Fruit fly (Drosophila melanogaster) whole organism, prepupa: ENCODE data around the gene CG43051.
A peak's percentile ranks its signal among the peaks of the same experiment; 100 is the strongest.

Experiments used
- Blimp-1 ChIP-seq: fragments of 200-800 bp; sonication (Bioruptor generic); optimal IDR thresholded peaks from 3 replicates; lab custom pipeline; 2017; ENCODE audit warnings: missing biosample characterization, missing genetic modification characterization, mild to moderate bottlenecking, moderate library complexity, missing genetic modification reagents
- CG10631 ChIP-seq: fragments of 200-800 bp; sonication (Bioruptor generic); optimal IDR thresholded peaks from 2 replicates; lab custom pipeline; 2016; ENCODE audit warnings: missing biosample characterization, missing genetic modification characterization
- CG15336 ChIP-seq: fragments of 200-800 bp; sonication (Bioruptor generic); IDR thresholded peaks from 2 replicates; pipeline ENCODE4 v1.3.6; 2022; ENCODE audit warnings: missing biosample characterization, missing genetic modification characterization
- CG16779 ChIP-seq: fragments of 200-800 bp; sonication (Bioruptor generic); optimal IDR thresholded peaks from 3 replicates; lab custom pipeline; 2017; ENCODE audit warnings: missing biosample characterization, mild to moderate bottlenecking, missing genetic modification characterization
- CG3032 ChIP-seq: fragments of 200-800 bp; optimal IDR thresholded peaks from 2 replicates; lab custom pipeline; 2019; ENCODE audit warnings: missing biosample characterization, mild to moderate bottlenecking, missing genetic modification characterization, moderate library complexity
- CG31627 ChIP-seq: fragments of 200-800 bp; sonication (Bioruptor generic); optimal IDR thresholded peaks from 3 replicates; lab custom pipeline; 2016; ENCODE audit warnings: missing biosample characterization, missing genetic modification characterization
- CG32006 ChIP-seq: fragments of 200-800 bp; sonication (Bioruptor generic); optimal IDR thresholded peaks from 3 replicates; lab custom pipeline; 2017; ENCODE audit warnings: missing biosample characterization, mild to moderate bottlenecking, missing genetic modification characterization
- CG3919 ChIP-seq: fragments of 200-800 bp; sonication (Bioruptor generic); optimal IDR thresholded peaks from 3 replicates; lab custom pipeline; 2016; ENCODE audit warnings: missing biosample characterization, missing genetic modification characterization
- CG6163 ChIP-seq: fragments of 200-800 bp; sonication (Bioruptor generic); IDR thresholded peaks from 3 replicates; pipeline ENCODE4 v1.3.6; 2022; ENCODE audit warnings: missing biosample characterization, missing genetic modification characterization
- CG6276 ChIP-seq: fragments of 200-800 bp; sonication (Bioruptor generic); optimal IDR thresholded peaks from 2 replicates; lab custom pipeline; 2017; ENCODE audit warnings: missing biosample characterization, mild to moderate bottlenecking, missing genetic modification characterization
- CG6792 ChIP-seq: fragments of 200-800 bp; sonication (Bioruptor generic); optimal IDR thresholded peaks from 3 replicates; lab custom pipeline; 2016; ENCODE audit warnings: missing biosample characterization, missing genetic modification characterization
- CG6808 ChIP-seq: fragments of 200-800 bp; sonication (Bioruptor generic); optimal IDR thresholded peaks from 3 replicates; lab custom pipeline; 2017; ENCODE audit warnings: missing biosample characterization, missing genetic modification characterization, mild to moderate bottlenecking, moderate library complexity, missing genetic modification reagents
- CG6854 ChIP-seq: fragments of 200-800 bp; sonication (Bioruptor generic); optimal IDR thresholded peaks from 2 replicates; lab custom pipeline; 2017; ENCODE audit warnings: missing biosample characterization, mild to moderate bottlenecking, missing genetic modification characterization
- CG7368 ChIP-seq: fragments of 200-800 bp; sonication (Bioruptor generic); optimal IDR thresholded peaks from 3 replicates; lab custom pipeline; 2016; ENCODE audit warnings: missing biosample characterization, missing genetic modification characterization
- CG8119 ChIP-seq: fragments of 200-800 bp; sonication (Bioruptor generic); IDR thresholded peaks from 3 replicates; pipeline ENCODE4 v1.3.6; 2022; ENCODE audit warnings: missing biosample characterization, missing genetic modification characterization
- CG8319 ChIP-seq: fragments of 200-800 bp; sonication (Bioruptor generic); optimal IDR thresholded peaks from 3 replicates; lab custom pipeline; 2016; ENCODE audit warnings: missing biosample characterization, missing genetic modification characterization
- CG8632 ChIP-seq: fragments of 200-800 bp; sonication (Bioruptor generic); optimal IDR thresholded peaks from 3 replicates; lab custom pipeline; 2016; ENCODE audit warnings: missing biosample characterization, missing genetic modification characterization
- CG9139 ChIP-seq: fragments of 200-800 bp; sonication (Bioruptor generic); optimal IDR thresholded peaks from 3 replicates; lab custom pipeline; 2017; ENCODE audit warnings: missing biosample characterization, mild to moderate bottlenecking, missing genetic modification characterization
- Eip75B ChIP-seq: fragments of 200-800 bp; sonication (Bioruptor generic); optimal IDR thresholded peaks from 3 replicates; lab custom pipeline; 2016; ENCODE audit warnings: missing biosample characterization, missing genetic modification characterization
- Eip78C ChIP-seq: fragments of 200-800 bp; sonication (Bioruptor generic); peaks from one replicate; lab custom pipeline; 2016; ENCODE audit warnings: missing biosample characterization, missing genetic modification characterization
- Eip93F ChIP-seq: fragments of 200-800 bp; sonication (Bioruptor generic); optimal IDR thresholded peaks from 2 replicates; lab custom pipeline; 2016; ENCODE audit warnings: missing biosample characterization, mild to moderate bottlenecking, missing genetic modification characterization
- Ets21C ChIP-seq: fragments of 200-800 bp; sonication (Bioruptor generic); optimal IDR thresholded peaks from 3 replicates; lab custom pipeline; 2016; ENCODE audit warnings: missing biosample characterization, missing genetic modification characterization
- Ets96B ChIP-seq: fragments of 200-800 bp; optimal IDR thresholded peaks from 2 replicates; lab custom pipeline; 2019; ENCODE audit warnings: missing biosample characterization, mild to moderate bottlenecking, missing genetic modification characterization, moderate library complexity
- Gug ChIP-seq: fragments of 200-800 bp; sonication (Bioruptor generic); IDR thresholded peaks from 2 replicates; pipeline ENCODE4 v1.3.6; 2022; ENCODE audit warnings: missing biosample characterization, missing genetic modification characterization
- Hr38 ChIP-seq: sonication (Bioruptor generic); optimal IDR thresholded peaks from 2 replicates; lab custom pipeline; 2016; ENCODE audit warnings: missing biosample characterization, missing genetic modification characterization
- Hr39 ChIP-seq: fragments of 200-800 bp; sonication (Bioruptor generic); optimal IDR thresholded peaks from 2 replicates; lab custom pipeline; 2016; ENCODE audit warnings: missing biosample characterization, missing genetic modification characterization
- Lpt ChIP-seq: fragments of 200-800 bp; sonication (Bioruptor generic); optimal IDR thresholded peaks from 3 replicates; lab custom pipeline; 2016; ENCODE audit warnings: missing biosample characterization, missing genetic modification characterization
- OdsH ChIP-seq: fragments of 200-800 bp; sonication (Bioruptor generic); optimal IDR thresholded peaks from 3 replicates; lab custom pipeline; 2016; ENCODE audit warnings: missing biosample characterization, missing genetic modification characterization
- Sox102F ChIP-seq: fragments of 200-800 bp; sonication (Bioruptor generic); optimal IDR thresholded peaks from 2 replicates; lab custom pipeline; 2016; ENCODE audit warnings: missing biosample characterization, mild to moderate bottlenecking, missing genetic modification characterization
- Sox14 ChIP-seq: fragments of 200-800 bp; sonication (Bioruptor generic); optimal IDR thresholded peaks from 3 replicates; lab custom pipeline; 2016; ENCODE audit warnings: missing biosample characterization, missing genetic modification characterization
- achi ChIP-seq: fragments of 200-800 bp; sonication (Bioruptor generic); optimal IDR thresholded peaks from 3 replicates; lab custom pipeline; 2016; ENCODE audit warnings: missing biosample characterization, missing genetic modification characterization
- cyc ChIP-seq: fragments of 200-800 bp; sonication (Bioruptor generic); optimal IDR thresholded peaks from 3 replicates; lab custom pipeline; 2016; ENCODE audit warnings: missing biosample characterization, missing genetic modification characterization
- dac ChIP-seq: fragments of 200-800 bp; sonication (Bioruptor generic); optimal IDR thresholded peaks from 2 replicates; lab custom pipeline; 2017; ENCODE audit warnings: missing biosample characterization, mild to moderate bottlenecking, missing genetic modification characterization
- eg ChIP-seq: fragments of 200-800 bp; sonication (Bioruptor generic); IDR thresholded peaks from 3 replicates; pipeline ENCODE4 v1.3.6; 2022; ENCODE audit warnings: missing biosample characterization, missing genetic modification characterization
- esn ChIP-seq: fragments of 200-800 bp; sonication (Bioruptor generic); optimal IDR thresholded peaks from 2 replicates; lab custom pipeline; 2016; ENCODE audit warnings: missing biosample characterization, mild to moderate bottlenecking, missing genetic modification characterization, moderate library complexity
- fd85E ChIP-seq: fragments of 200-800 bp; sonication (Bioruptor generic); optimal IDR thresholded peaks from 3 replicates; lab custom pipeline; 2016; ENCODE audit warnings: missing biosample characterization, missing genetic modification characterization
- fkh ChIP-seq: fragments of 200-800 bp; sonication (Bioruptor generic); optimal IDR thresholded peaks from 3 replicates; lab custom pipeline; 2017; ENCODE audit warnings: missing biosample characterization, mild to moderate bottlenecking, missing genetic modification characterization, moderate library complexity
- lz ChIP-seq: fragments of 200-800 bp; sonication (Bioruptor generic); optimal IDR thresholded peaks from 3 replicates; lab custom pipeline; 2016; ENCODE audit warnings: missing biosample characterization, missing genetic modification characterization
- net ChIP-seq: fragments of 200-800 bp; sonication (Bioruptor generic); optimal IDR thresholded peaks from 3 replicates; lab custom pipeline; 2016; ENCODE audit warnings: missing biosample characterization, missing genetic modification characterization
- pdm3 ChIP-seq: fragments of 200-800 bp; sonication (Bioruptor generic); optimal IDR thresholded peaks from 3 replicates; lab custom pipeline; 2016; ENCODE audit warnings: missing biosample characterization, missing genetic modification characterization
- salr ChIP-seq, 2 experiments: fragments of 200-800 bp; sonication (Bioruptor generic); optimal IDR thresholded peaks; 3 replicates each; lab custom pipeline; 2016 to 2018; ENCODE audit warnings: missing biosample characterization in 2 of 2, missing genetic modification characterization in 2 of 2, mild to moderate bottlenecking in 1 of 2
- ss ChIP-seq, 2 experiments: fragments of 200-800 bp; sonication (Bioruptor generic); optimal IDR thresholded peaks; 2 replicates in 1 of 2; 3 replicates in 1 of 2; lab custom pipeline; 2017 to 2018; ENCODE audit warnings: mild to moderate bottlenecking in 2 of 2, missing biosample characterization in 2 of 2, missing genetic modification characterization in 2 of 2, moderate library complexity in 1 of 2
- svp ChIP-seq: fragments of 200-800 bp; sonication (Bioruptor generic); peaks from one replicate; lab custom pipeline; 2016; ENCODE audit warnings: missing biosample characterization, missing genetic modification characterization
- topi ChIP-seq: fragments of 200-800 bp; sonication (Bioruptor generic); optimal IDR thresholded peaks from 3 replicates; lab custom pipeline; 2016; ENCODE audit warnings: missing biosample characterization, missing genetic modification characterization
- vri ChIP-seq: fragments of 200-800 bp; sonication (Bioruptor generic); optimal IDR thresholded peaks from 3 replicates; lab custom pipeline; 2016; ENCODE audit warnings: missing biosample characterization, mild to moderate bottlenecking, missing genetic modification characterization

CG43051 gene

DNA sequence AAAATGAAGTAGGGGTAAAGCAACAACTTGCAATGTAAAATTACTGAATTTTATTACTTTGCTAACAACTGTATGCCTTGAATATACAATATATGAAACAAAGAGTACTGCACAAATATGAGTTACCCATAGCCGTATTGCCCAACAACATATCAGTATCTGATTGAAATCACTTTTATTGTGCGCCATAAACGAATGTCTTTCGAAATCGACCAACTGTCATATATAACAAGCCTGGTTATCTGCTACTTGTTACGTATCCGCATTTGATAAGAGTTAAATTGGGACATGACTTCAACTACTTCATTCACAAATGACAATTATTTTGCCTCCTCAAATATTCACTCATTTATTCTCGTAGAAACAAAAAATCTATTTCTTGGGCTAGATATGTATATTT, 939 bp downstream of the CG43051 start:
- no peak for TF ChIP-seq CG6792 (GFP tag; lab: Kevin White, UChicago)
- peak; percentile 85 for TF ChIP-seq vri (GFP tag; lab: Kevin White, UChicago)
- no peak for TF ChIP-seq Ets21C (GFP tag; lab: Kevin White, UChicago)
- no peak for TF ChIP-seq net (GFP tag; lab: Kevin White, UChicago)
- TF ChIP-seq CG8319 (GFP tag; lab: Kevin White, UChicago), result no peak

DNA sequence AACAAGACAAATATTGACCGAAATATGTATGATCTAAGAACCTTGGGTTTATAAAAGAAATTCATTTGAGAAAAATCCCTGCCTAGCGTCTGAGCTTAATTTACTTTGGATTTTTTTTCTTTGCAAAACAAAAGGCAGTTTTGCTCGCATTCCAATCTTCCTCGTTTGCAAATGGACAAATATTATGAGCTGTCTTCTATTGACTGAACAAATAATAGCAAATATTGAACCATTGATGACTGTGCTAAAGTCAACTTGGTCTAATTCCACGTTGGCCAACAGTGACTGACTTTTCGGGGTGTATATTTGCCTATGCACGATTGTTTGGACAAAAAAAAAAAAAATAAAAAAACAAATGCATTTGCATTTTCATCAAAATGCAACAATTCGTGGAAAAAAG, 1.7 kb downstream of the CG43051 start:
- TF ChIP-seq fkh (GFP tag; lab: Kevin White, UChicago) (peak; percentile 54), cyc (GFP tag; lab: Kevin White, UChicago) (no peak), lz (GFP tag; lab: Kevin White, UChicago) (no peak)

dm6 chr2L:12512520-12512919, 4.8 kb downstream of the CG43051 start:
- TF ChIP-seq CG8319 (GFP tag; lab: Kevin White, UChicago), result no peak
- TF ChIP-seq Eip78C, result peak; percentile 39

dm6 chr2L:12513866-12514361, 6.2 kb downstream of the CG43051 start:
- peak; percentile 37 for TF ChIP-seq CG8319 (GFP tag; lab: Kevin White, UChicago)
- TF ChIP-seq salr (GFP tag; optimal IDR thresholded peaks at IDR 0.05; lab: Kevin White, UChicago), result peak in 1 of 2 experiments; percentile 12
- no peak for TF ChIP-seq svp
- TF ChIP-seq CG8119 (GFP tag; lab: Robert Waterston, UW), result peak; percentile 80
- peak; percentile 38 for TF ChIP-seq CG6792 (GFP tag; lab: Kevin White, UChicago)
- no peak for TF ChIP-seq dac (GFP tag; lab: Kevin White, UChicago)
- TF ChIP-seq CG16779 (tag; lab: Kevin White, UChicago), result peak; percentile 68
- peak; percentile 37 for TF ChIP-seq fd85E (GFP tag; lab: Kevin White, UChicago)
- TF ChIP-seq Sox14 (GFP tag; lab: Kevin White, UChicago), result peak; percentile 8
- TF ChIP-seq Gug (GFP tag; lab: Robert Waterston, UW), result 0 out of 2 replicates have a peak, but pooled peaks have one; percentile 36
- TF ChIP-seq eg, result peak; percentile 85
- TF ChIP-seq esn (GFP tag; lab: Kevin White, UChicago), result peak; percentile 25
- TF ChIP-seq achi (GFP tag; lab: Kevin White, UChicago), result peak; percentile 23
- TF ChIP-seq ss (GFP tag; optimal IDR thresholded peaks at IDR 0.05; lab: Kevin White, UChicago), result peak in 1 of 2 experiments; percentile 49
- peak; percentile 64; the same call in 1 of the 2 replicates for TF ChIP-seq CG15336
- peak; percentile 21 for TF ChIP-seq Lpt (GFP tag; lab: Kevin White, UChicago)
- TF ChIP-seq CG32006, result no peak
- TF ChIP-seq Eip78C, result peak; percentile 76
- no peak for TF ChIP-seq CG31627
- TF ChIP-seq Eip93F, result peak; percentile 74
- TF ChIP-seq Blimp-1 (GFP tag; lab: Kevin White, UChicago), result peak; percentile 20
- peak; percentile 60 for TF ChIP-seq CG8632 (GFP tag; lab: Kevin White, UChicago)
- peak; percentile 90 for TF ChIP-seq vri (GFP tag; lab: Kevin White, UChicago)
- TF ChIP-seq CG7368, result peak; percentile 30
- TF ChIP-seq OdsH, result no peak
- TF ChIP-seq Sox102F (GFP tag; lab: Kevin White, UChicago), result peak; percentile 75
- peak; percentile 51 for TF ChIP-seq topi (GFP tag; lab: Kevin White, UChicago)
- no peak for TF ChIP-seq Ets96B (tag; lab: Kevin White, UChicago)
- no peak for TF ChIP-seq CG10631 (GFP tag; lab: Kevin White, UChicago)
- peak; percentile 46 for TF ChIP-seq Eip75B
- TF ChIP-seq net (GFP tag; lab: Kevin White, UChicago), result peak; percentile 63
- TF ChIP-seq CG6276 (GFP tag; lab: Kevin White, UChicago), result peak; percentile 78
- peak; percentile 88 for TF ChIP-seq CG6854 (GFP tag; lab: Kevin White, UChicago)
- TF ChIP-seq CG6163 (GFP tag; lab: Robert Waterston, UW), result peak; percentile 88
- no peak for TF ChIP-seq Hr39 (GFP tag; lab: Kevin White, UChicago)
- no peak for TF ChIP-seq CG9139 (GFP tag; lab: Kevin White, UChicago)
- peak; percentile 58 for TF ChIP-seq CG3919 (GFP tag; lab: Kevin White, UChicago)
- TF ChIP-seq Hr38 (GFP tag; lab: Kevin White, UChicago), result no peak
- no peak for TF ChIP-seq pdm3 (GFP tag; lab: Kevin White, UChicago)
- TF ChIP-seq CG3032 (tag; lab: Kevin White, UChicago), result no peak
- peak; percentile 3 for TF ChIP-seq CG6808 (GFP tag; lab: Kevin White, UChicago)
